Fruit fly (Drosophila melanogaster) whole organism, wandering third instar larva: ENCODE data around the gene CG43133.

ENCODE experiments used
- CG32264 ChIP-seq: fragments of 200-800 bp; sonication (Bioruptor generic); optimal IDR thresholded peaks from 2 replicates; lab custom pipeline; 2016; ENCODE audit warnings: missing biosample characterization, missing genetic modification characterization
- CG9705 ChIP-seq: fragments of 200-800 bp; sonication (Bioruptor generic); optimal IDR thresholded peaks from 2 replicates; lab custom pipeline; 2018; ENCODE audit warnings: missing biosample characterization, mild to moderate bottlenecking, missing genetic modification characterization
- CrebA ChIP-seq: fragments of 200-800 bp; sonication (Bioruptor generic); optimal IDR thresholded peaks from 2 replicates; lab custom pipeline; 2016; ENCODE audit warnings: missing biosample characterization, mild to moderate bottlenecking, missing genetic modification characterization, borderline replicate concordance
- Dfd ChIP-seq: fragments of >200 bp; optimal IDR thresholded peaks from 2 replicates; lab custom pipeline; 2017; ENCODE audit warnings: missing biosample characterization, missing genetic modification characterization
- HLH106 ChIP-seq: fragments of 200-800 bp; optimal IDR thresholded peaks from 3 replicates; lab custom pipeline; 2019; ENCODE audit warnings: missing biosample characterization, mild to moderate bottlenecking, missing genetic modification characterization, moderate library complexity
- Hnf4 ChIP-seq: fragments of 200-800 bp; sonication (Bioruptor generic); optimal IDR thresholded peaks from 2 replicates; lab custom pipeline; 2016; ENCODE audit warnings: missing biosample characterization, mild to moderate bottlenecking, missing genetic modification characterization
- Hr83 ChIP-seq: fragments of 200-300 bp; sonication (Bioruptor generic); optimal IDR thresholded peaks from 2 replicates; lab custom pipeline; 2016; ENCODE audit warnings: missing biosample characterization, mild to moderate bottlenecking, missing genetic modification characterization, moderate library complexity; ENCODE audit not compliant: poor library complexity, severe bottlenecking
- Jra ChIP-seq: sonication (Bioruptor generic); optimal IDR thresholded peaks from 2 replicates; lab custom pipeline; 2016; ENCODE audit warnings: missing biosample characterization, missing genetic modification characterization
- Mio ChIP-seq: sonication (Bioruptor generic); optimal IDR thresholded peaks from 2 replicates; lab custom pipeline; 2016; ENCODE audit warnings: missing biosample characterization, missing genetic modification characterization
- Myc ChIP-seq: fragments of >200 bp; optimal IDR thresholded peaks from 2 replicates; lab custom pipeline; 2017
- N ChIP-seq: fragments of >200 bp; optimal IDR thresholded peaks from 2 replicates; lab custom pipeline; 2018; ENCODE audit warnings: missing biosample characterization, missing external identifiers, missing genetic modification characterization
- OdsH ChIP-seq: fragments of 200-800 bp; sonication (Bioruptor generic); optimal IDR thresholded peaks from 2 replicates; lab custom pipeline; 2016; ENCODE audit warnings: missing biosample characterization, mild to moderate bottlenecking, missing genetic modification characterization
- Rel ChIP-seq, 2 experiments: fragments of 200-800 bp; sonication (Bioruptor generic) in 1 of 2; optimal IDR thresholded peaks; 2 replicates in 1 of 2; 3 replicates in 1 of 2; lab custom pipeline; 2016 to 2019; ENCODE audit warnings: mild to moderate bottlenecking in 2 of 2, missing biosample characterization in 2 of 2, missing genetic modification characterization in 2 of 2, moderate library complexity in 1 of 2
- Sp1 ChIP-seq: fragments of 200-800 bp; sonication (Bioruptor generic); optimal IDR thresholded peaks from 3 replicates; lab custom pipeline; 2019; ENCODE audit warnings: missing biosample characterization, mild to moderate bottlenecking, missing genetic modification characterization, moderate library complexity
- Vsx2 ChIP-seq: fragments of 200-300, 225-300 bp; sonication (Bioruptor generic); optimal IDR thresholded peaks from 2 replicates; lab custom pipeline; 2018; ENCODE audit warnings: missing biosample characterization, missing genetic modification characterization; ENCODE audit not compliant: partially characterized antibody
- br ChIP-seq: fragments of 200-800 bp; sonication (Bioruptor generic); optimal IDR thresholded peaks from 2 replicates; lab custom pipeline; 2016; ENCODE audit warnings: missing biosample characterization, missing genetic modification characterization
- brk ChIP-seq: fragments of 200-800 bp; sonication (Bioruptor generic); optimal IDR thresholded peaks from 2 replicates; lab custom pipeline; 2016; ENCODE audit warnings: missing biosample characterization, mild to moderate bottlenecking, missing genetic modification characterization
- dl ChIP-seq, 2 experiments: fragments of 175-275, 200-275 bp in 1 of 2; fragments of 200-275 bp in 1 of 2; sonication (Bioruptor generic); optimal IDR thresholded peaks; lab custom pipeline; 2018; ENCODE audit warnings: mild to moderate bottlenecking in 2 of 2, missing biosample characterization in 2 of 2, missing genetic modification characterization in 2 of 2, moderate library complexity in 2 of 2; ENCODE audit not compliant: partially characterized antibody in 2 of 2, insufficient read depth in 1 of 2
- dmrt93B ChIP-seq: fragments of 200-800 bp; sonication (Bioruptor generic); optimal IDR thresholded peaks from 2 replicates; lab custom pipeline; 2018; ENCODE audit warnings: missing biosample characterization, mild to moderate bottlenecking, missing genetic modification characterization
- ey ChIP-seq: fragments of 200-800 bp; sonication (Bioruptor generic); optimal IDR thresholded peaks from 2 replicates; lab custom pipeline; 2016; ENCODE audit warnings: missing biosample characterization, missing genetic modification characterization
- foxo ChIP-seq, 2 experiments: fragments of 200-800 bp; sonication (Bioruptor generic); optimal IDR thresholded peaks; 2 replicates in 1 of 2; 3 replicates in 1 of 2; lab custom pipeline; 2016 to 2017; ENCODE audit warnings: missing biosample characterization in 2 of 2, missing genetic modification characterization in 2 of 2
- fru ChIP-seq: fragments of 200-800 bp; sonication (Bioruptor generic); optimal IDR thresholded peaks from 3 replicates; lab custom pipeline; 2016; ENCODE audit warnings: missing biosample characterization, mild to moderate bottlenecking, missing genetic modification characterization
- h ChIP-seq: fragments of 200-800 bp; sonication (Bioruptor generic); optimal IDR thresholded peaks from 3 replicates; lab custom pipeline; 2016; ENCODE audit warnings: missing biosample characterization, mild to moderate bottlenecking, missing genetic modification characterization
- lola ChIP-seq: fragments of >200 bp; optimal IDR thresholded peaks from 2 replicates; lab custom pipeline; 2017; ENCODE audit warnings: missing biosample characterization, missing genetic modification characterization
- pan ChIP-seq: fragments of >200 bp; optimal IDR thresholded peaks from 2 replicates; lab custom pipeline; 2017
- psq ChIP-seq: fragments of 200-800 bp; sonication (Bioruptor generic); optimal IDR thresholded peaks from 3 replicates; lab custom pipeline; 2017; ENCODE audit warnings: missing biosample characterization, mild to moderate bottlenecking, missing genetic modification characterization, moderate library complexity
- rgr ChIP-seq: fragments of 200-800 bp; sonication (Bioruptor generic); optimal IDR thresholded peaks from 3 replicates; lab custom pipeline; 2016; ENCODE audit warnings: missing biosample characterization, mild to moderate bottlenecking, missing genetic modification characterization
- sage ChIP-seq: fragments of 200-800 bp; sonication (Bioruptor generic); optimal IDR thresholded peaks from 2 replicates; lab custom pipeline; 2016; ENCODE audit warnings: missing biosample characterization, mild to moderate bottlenecking, missing genetic modification characterization
- sv ChIP-seq: fragments of 200-800 bp; sonication (Bioruptor generic); optimal IDR thresholded peaks from 3 replicates; lab custom pipeline; 2016; ENCODE audit warnings: missing biosample characterization, missing genetic modification characterization
- usp ChIP-seq: fragments of >200 bp; optimal IDR thresholded peaks from 2 replicates; lab custom pipeline; 2017; ENCODE audit warnings: missing biosample characterization, missing genetic modification characterization
- woc ChIP-seq: sonication (Bioruptor generic); optimal IDR thresholded peaks from 2 replicates; lab custom pipeline; 2016; ENCODE audit warnings: missing biosample characterization, mild to moderate bottlenecking, missing genetic modification characterization

Gene CG43133

DNA sequence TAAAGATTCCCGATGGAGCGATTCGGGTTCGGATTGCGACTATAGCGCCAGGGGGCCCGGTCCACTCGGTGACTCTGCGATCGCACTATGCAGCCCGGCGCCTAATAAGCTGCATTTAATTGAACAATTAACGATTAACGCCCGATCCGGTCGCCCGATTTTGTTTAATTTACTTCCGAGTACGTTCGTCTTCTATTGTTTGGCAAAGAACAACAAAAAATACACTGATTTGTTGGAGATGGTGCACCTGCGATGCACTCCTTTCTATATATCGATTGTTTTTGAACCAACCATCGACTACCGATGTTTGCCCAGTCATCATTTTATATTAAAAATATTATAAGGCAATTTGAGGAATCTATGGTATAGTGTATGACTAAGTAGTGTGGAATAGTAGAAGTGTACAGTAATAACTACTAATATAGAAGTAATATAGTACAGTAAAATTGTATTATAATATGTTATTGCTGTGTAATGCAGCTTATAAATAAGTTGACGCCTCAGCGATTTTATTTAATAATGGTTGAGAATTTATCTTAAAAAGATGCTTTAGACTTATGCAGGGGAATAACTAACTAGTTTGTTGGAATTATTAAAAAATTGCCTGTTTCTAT lies 28.8 kb downstream of the CG43133 start, which contains the start of gene Mvb12:
Mvb12 (minus strand) TSS at position 217 of the 614 bp plus-strand sequence.
- TF ChIP-seq Rel (GFP tag; optimal IDR thresholded peaks at IDR 0.05; lab: Kevin White, UChicago): no peak
- peak; percentile 30 for TF ChIP-seq Rel (tag; optimal IDR thresholded peaks at IDR 0.05; lab: Kevin White, UChicago)
- peak; percentile 8 for TF ChIP-seq Hnf4 (GFP tag; lab: Kevin White, UChicago)
- TF ChIP-seq h (GFP tag; lab: Kevin White, UChicago): no peak

DNA sequence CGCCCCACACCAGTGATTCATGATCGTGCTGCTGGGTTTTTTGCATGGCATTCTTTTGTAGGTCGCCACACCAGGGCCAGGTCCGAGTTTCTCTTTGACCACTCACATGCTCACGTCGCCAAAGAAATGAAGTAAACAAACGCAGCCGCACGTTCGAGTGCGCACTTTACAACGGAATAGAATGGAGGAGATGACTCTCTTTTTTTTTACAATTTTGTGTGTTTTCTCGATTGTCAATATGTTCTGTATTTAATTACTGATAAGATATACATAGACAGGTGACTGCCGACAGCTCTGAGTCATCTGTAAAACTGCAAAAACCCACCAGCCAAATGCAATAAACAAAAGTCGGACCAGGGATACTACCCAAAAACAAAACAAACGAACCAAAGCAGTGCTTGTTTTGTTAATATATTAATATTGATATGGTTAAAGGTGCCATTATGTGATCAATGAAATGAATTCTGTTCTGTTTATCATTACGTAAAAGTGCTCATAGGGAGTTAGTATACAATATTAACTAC lies 29.8 kb downstream of the CG43133 start:
- TF ChIP-seq pan (lab: Kevin White, UChicago) (no peak), Rel (GFP tag; optimal IDR thresholded peaks at IDR 0.05; lab: Kevin White, UChicago) (no peak), Rel (tag; optimal IDR thresholded peaks at IDR 0.05; lab: Kevin White, UChicago) (peak; percentile 65)

dm6 chrX:18094747-18095352 lies 35.1 kb downstream of the CG43133 start:
- TF ChIP-seq Sp1 (peak; percentile 59), rgr (peak; percentile 69), lola (GFP tag; lab: Kevin White, UChicago) (no peak), Vsx2 (no peak), Mio (no peak), CG32264 (GFP tag; lab: Kevin White, UChicago) (no peak), brk (GFP tag; lab: Kevin White, UChicago) (no peak), foxo (GFP tag; optimal IDR thresholded peaks at IDR 0.05; lab: Kevin White, UChicago) (peak in 1 of 2 experiments; percentile 78), Jra (GFP tag; lab: Kevin White, UChicago) (no peak), usp (no peak), HLH106 (peak; percentile 45), Rel (GFP tag; optimal IDR thresholded peaks at IDR 0.05; lab: Kevin White, UChicago) (no peak), Rel (tag; optimal IDR thresholded peaks at IDR 0.05; lab: Kevin White, UChicago) (no peak), sv (no peak), CrebA (GFP tag; lab: Kevin White, UChicago) (no peak), Myc (lab: Kevin White, UChicago) (no peak), h (GFP tag; lab: Kevin White, UChicago) (peak; percentile 68), br (GFP tag; lab: Kevin White, UChicago) (peak; percentile 14), sage (GFP tag; lab: Kevin White, UChicago) (no peak), Hnf4 (GFP tag; lab: Kevin White, UChicago) (peak; percentile 43), Dfd (no peak), fru (GFP tag; lab: Kevin White, UChicago) (peak; percentile 50), OdsH (GFP tag; lab: Kevin White, UChicago) (peak; percentile 65), N (no peak), dl (GFP tag; optimal IDR thresholded peaks at IDR 0.05; lab: Kevin White, UChicago; ENCODE audit: insufficient read depth in 1 of 2, partially characterized antibody in 2 of 2) (no peak), dmrt93B (GFP tag; lab: Kevin White, UChicago) (peak; percentile 28), psq (GFP tag; lab: Kevin White, UChicago) (peak; percentile 63), pan (lab: Kevin White, UChicago) (no peak), woc (GFP tag; lab: Kevin White, UChicago) (no peak), ey (GFP tag; lab: Kevin White, UChicago) (peak; percentile 41)

- TF ChIP-seq usp: no peak
- TF ChIP-seq CG32264 (GFP tag; lab: Kevin White, UChicago): no peak
- no peak for TF ChIP-seq N
- no peak for TF ChIP-seq Hr83 (GFP tag; lab: Kevin White, UChicago)
- no peak for TF ChIP-seq rgr
- no peak for TF ChIP-seq fru (GFP tag; lab: Kevin White, UChicago)
- no peak for TF ChIP-seq CG9705
- no peak for TF ChIP-seq Vsx2
- no peak for TF ChIP-seq woc (GFP tag; lab: Kevin White, UChicago)
- no peak for TF ChIP-seq Sp1
These were observed 35.8 kb downstream of the CG43133 start for dm6 chrX:18094130-18094529.
